Fruit fly (Drosophila melanogaster) whole organism, embryonic: ENCODE measurements around the gene CG15283.
A peak's percentile ranks its signal among the peaks of the same experiment; 100 is the strongest.

Experiments used
- Adf1 ChIP-seq: fragments of 200-800 bp; sonication (Bioruptor generic); IDR thresholded peaks from 2 replicates; pipeline ENCODE4 v1.3.6; 2022; ENCODE audit warnings: missing biosample characterization, missing genetic modification characterization
- B-H2 ChIP-seq: fragments of 200-800 bp; sonication (Bioruptor generic); optimal IDR thresholded peaks from 2 replicates; lab custom pipeline; 2018; ENCODE audit warnings: missing biosample characterization, mild to moderate bottlenecking, missing genetic modification characterization
- Bgb ChIP-seq: fragments of 200-800 bp; sonication (Bioruptor generic); IDR thresholded peaks from 2 replicates; pipeline ENCODE4 v1.3.6; 2022; ENCODE audit warnings: missing biosample characterization, missing genetic modification characterization; ENCODE audit not compliant: partially characterized antibody
- CG10209 ChIP-seq: fragments of 200-800 bp; sonication (Bioruptor generic); optimal IDR thresholded peaks from 3 replicates; lab custom pipeline; 2017; ENCODE audit warnings: missing biosample characterization, mild to moderate bottlenecking, missing genetic modification characterization, missing genetic modification reagents
- CG11696 ChIP-seq: fragments of 200-800 bp; sonication (Bioruptor generic); IDR thresholded peaks from 2 replicates; pipeline ENCODE4 v1.3.6; 2022; ENCODE audit warnings: missing biosample characterization, missing genetic modification characterization
- CG13424 ChIP-seq: fragments of 200-800 bp; sonication (Bioruptor generic); optimal IDR thresholded peaks from 2 replicates; lab custom pipeline; 2019; ENCODE audit warnings: missing biosample characterization, mild to moderate bottlenecking, missing genetic modification characterization, moderate library complexity
- CG1832 ChIP-seq: fragments of 200-800 bp; sonication (Bioruptor generic); optimal IDR thresholded peaks from 2 replicates; lab custom pipeline; 2017; ENCODE audit warnings: missing biosample characterization, mild to moderate bottlenecking, missing genetic modification characterization, inconsistent platforms
- CG2678 ChIP-seq: fragments of 200-800 bp; sonication (Bioruptor generic); optimal IDR thresholded peaks from 3 replicates; lab custom pipeline; 2019; ENCODE audit warnings: missing biosample characterization, mild to moderate bottlenecking, missing genetic modification characterization, moderate library complexity
- CG30020 ChIP-seq: fragments of 200-800 bp; optimal IDR thresholded peaks from 2 replicates; lab custom pipeline; 2019; ENCODE audit warnings: missing biosample characterization, mild to moderate bottlenecking, missing genetic modification characterization, moderate library complexity
- CG34224 ChIP-seq: fragments of 200-800 bp; sonication (Bioruptor generic); IDR thresholded peaks from 3 replicates; pipeline ENCODE4 v1.3.6; 2022; ENCODE audit warnings: missing biosample characterization, missing genetic modification characterization; ENCODE audit not compliant: partially characterized antibody
- CG34376 ChIP-seq: fragments of 200-800 bp; sonication (Bioruptor generic); optimal IDR thresholded peaks from 2 replicates; lab custom pipeline; 2018; ENCODE audit warnings: missing biosample characterization, mild to moderate bottlenecking, missing genetic modification characterization
- CG3995 ChIP-seq: fragments of 200-800 bp; sonication (Bioruptor generic); optimal IDR thresholded peaks from 3 replicates; lab custom pipeline; 2016; ENCODE audit warnings: missing biosample characterization, missing genetic modification characterization
- CG5953 ChIP-seq: fragments of 200-800 bp; sonication (Bioruptor generic); IDR thresholded peaks from 2 replicates; pipeline ENCODE4 v1.3.6; 2022; ENCODE audit warnings: missing biosample characterization, missing genetic modification characterization
- CG6854 ChIP-seq: fragments of 200-800 bp; sonication (Bioruptor generic); optimal IDR thresholded peaks from 3 replicates; lab custom pipeline; 2017; ENCODE audit warnings: missing biosample characterization, mild to moderate bottlenecking, missing genetic modification characterization
- CG8388 ChIP-seq: fragments of 200-800 bp; sonication (Bioruptor generic); optimal IDR thresholded peaks from 2 replicates; lab custom pipeline; 2019; ENCODE audit warnings: missing biosample characterization, mild to moderate bottlenecking, missing genetic modification characterization, moderate library complexity
- CG9609 ChIP-seq: fragments of 200-800 bp; sonication (Bioruptor generic); optimal IDR thresholded peaks from 3 replicates; lab custom pipeline; 2016; ENCODE audit warnings: missing biosample characterization, missing genetic modification characterization
- D19B ChIP-seq: fragments of 200-800 bp; sonication (Bioruptor generic); optimal IDR thresholded peaks from 2 replicates; lab custom pipeline; 2017; ENCODE audit warnings: missing biosample characterization, mild to moderate bottlenecking, missing genetic modification characterization
- H2.0 ChIP-seq: fragments of 200-800 bp; sonication (Bioruptor generic); IDR thresholded peaks from 2 replicates; pipeline ENCODE4 v1.3.6; 2022; ENCODE audit warnings: missing biosample characterization, missing genetic modification characterization
- Hmx ChIP-seq: fragments of 200-800 bp; sonication (Bioruptor generic); optimal IDR thresholded peaks from 2 replicates; lab custom pipeline; 2016; ENCODE audit warnings: missing biosample characterization, missing genetic modification characterization
- Lim3 ChIP-seq: fragments of 200-800 bp; sonication (Bioruptor generic); IDR thresholded peaks from 2 replicates; pipeline ENCODE4 v1.3.6; 2022; ENCODE audit warnings: missing biosample characterization, missing genetic modification characterization
- Mes4 ChIP-seq: fragments of 200-800 bp; sonication (Bioruptor generic); optimal IDR thresholded peaks from 2 replicates; lab custom pipeline; 2016; ENCODE audit warnings: missing biosample characterization, missing genetic modification characterization
- Mrtf ChIP-seq: fragments of 200-800 bp; sonication (Bioruptor generic); IDR thresholded peaks from 3 replicates; pipeline ENCODE4 v1.3.6; 2022; ENCODE audit warnings: missing biosample characterization, missing genetic modification characterization
- Rfx ChIP-seq: fragments of 200-800 bp; sonication (Bioruptor generic); IDR thresholded peaks from 2 replicates; pipeline ENCODE4 v1.3.6; 2022; ENCODE audit warnings: missing biosample characterization, missing genetic modification characterization
- Side ChIP-seq: fragments of 200-800 bp; sonication (Bioruptor generic); optimal IDR thresholded peaks from 2 replicates; lab custom pipeline; 2016; ENCODE audit warnings: missing biosample characterization, missing genetic modification characterization
- Sox102F ChIP-seq: fragments of 200-800 bp; sonication (Bioruptor generic); optimal IDR thresholded peaks from 2 replicates; lab custom pipeline; 2018; ENCODE audit warnings: missing biosample characterization, mild to moderate bottlenecking, missing genetic modification characterization, moderate library complexity
- aop ChIP-seq: fragments of 200-800 bp; sonication (Bioruptor generic); IDR thresholded peaks from 2 replicates; pipeline ENCODE4 v1.3.6; 2022; ENCODE audit warnings: missing biosample characterization, missing genetic modification characterization
- ash1 ChIP-seq: fragments of 200-800 bp; sonication (Bioruptor generic); optimal IDR thresholded peaks from 2 replicates; lab custom pipeline; 2018; ENCODE audit warnings: missing biosample characterization, mild to moderate bottlenecking, missing genetic modification characterization
- ato ChIP-seq: fragments of 200-800 bp; sonication (Bioruptor generic); IDR thresholded peaks from 2 replicates; pipeline ENCODE4 v1.3.6; 2022; ENCODE audit warnings: missing biosample characterization, missing genetic modification characterization; ENCODE audit not compliant: partially characterized antibody
- bbx ChIP-seq: fragments of 200-800 bp; sonication (Bioruptor generic); IDR thresholded peaks from 2 replicates; pipeline ENCODE4 v1.3.6; 2022; ENCODE audit warnings: missing biosample characterization, missing genetic modification characterization; ENCODE audit not compliant: partially characterized antibody
- ci ChIP-seq: fragments of 200-800 bp; sonication (Bioruptor generic); IDR thresholded peaks from 3 replicates; pipeline ENCODE4 v1.3.6; 2022; ENCODE audit warnings: missing biosample characterization, missing genetic modification characterization
- dpn ChIP-seq, 2 experiments: fragments of 200-800 bp; sonication (Bioruptor generic); optimal IDR thresholded peaks; 3 replicates each; lab custom pipeline; 2016; ENCODE audit warnings: missing biosample characterization in 2 of 2, missing genetic modification characterization in 2 of 2
- ewg ChIP-seq: fragments of 200-800 bp; sonication (Bioruptor generic); optimal IDR thresholded peaks from 3 replicates; lab custom pipeline; 2017; ENCODE audit warnings: mild to moderate bottlenecking, missing biosample characterization, missing genetic modification reagents, missing genetic modification characterization
- eyg ChIP-seq: fragments of 200-800 bp; sonication (Bioruptor generic); optimal IDR thresholded peaks from 3 replicates; lab custom pipeline; 2016; ENCODE audit warnings: missing biosample characterization, missing genetic modification characterization
- fd64A ChIP-seq: fragments of 200-800 bp; sonication (Bioruptor generic); optimal IDR thresholded peaks from 3 replicates; lab custom pipeline; 2018; ENCODE audit warnings: missing biosample characterization, mild to moderate bottlenecking, missing genetic modification characterization
- h ChIP-seq: fragments of >200 bp; optimal IDR thresholded peaks from 2 replicates; lab custom pipeline; 2017
- hth ChIP-seq: fragments of >200 bp; optimal IDR thresholded peaks from 2 replicates; lab custom pipeline; 2017; ENCODE audit warnings: inconsistent platforms
- insv ChIP-seq, 2 experiments: fragments of 200-800 bp; sonication (Bioruptor generic); optimal IDR thresholded peaks; 3 replicates each; lab custom pipeline; 2016 to 2018; ENCODE audit warnings: missing biosample characterization in 2 of 2, missing genetic modification characterization in 2 of 2
- lilli ChIP-seq: fragments of 200-800 bp; sonication (Bioruptor generic); optimal IDR thresholded peaks from 3 replicates; lab custom pipeline; 2016; ENCODE audit warnings: missing biosample characterization, missing genetic modification characterization
- p53 ChIP-seq: fragments of 200-800 bp; sonication (Bioruptor generic); optimal IDR thresholded peaks from 2 replicates; lab custom pipeline; 2016; ENCODE audit warnings: missing biosample characterization, missing genetic modification characterization
- pb ChIP-seq: fragments of 200-800 bp; sonication (Bioruptor generic); optimal IDR thresholded peaks from 3 replicates; lab custom pipeline; 2016; ENCODE audit warnings: missing biosample characterization, missing genetic modification characterization
- phol ChIP-seq: fragments of 200-800 bp; sonication (Bioruptor generic); optimal IDR thresholded peaks from 3 replicates; lab custom pipeline; 2018; ENCODE audit warnings: missing biosample characterization, mild to moderate bottlenecking, missing genetic modification characterization, moderate library complexity
- schlank ChIP-seq: fragments of 200-800 bp; sonication (Bioruptor generic); optimal IDR thresholded peaks from 2 replicates; lab custom pipeline; 2018; ENCODE audit warnings: missing biosample characterization, mild to moderate bottlenecking, missing genetic modification characterization
- sqz ChIP-seq: fragments of 200-800 bp; sonication (Bioruptor generic); optimal IDR thresholded peaks from 3 replicates; lab custom pipeline; 2018; ENCODE audit warnings: missing biosample characterization, mild to moderate bottlenecking, missing genetic modification characterization
- tio ChIP-seq: fragments of 200-800 bp; sonication (Bioruptor generic); optimal IDR thresholded peaks from 2 replicates; lab custom pipeline; 2017; ENCODE audit warnings: missing biosample characterization, missing genetic modification characterization, inconsistent platforms
- tll ChIP-seq, 2 experiments: fragments of 200-800 bp in 1 of 2; fragments of >200 bp in 1 of 2; sonication (Bioruptor generic) in 1 of 2; optimal IDR thresholded peaks; 2 replicates each; lab custom pipeline; 2017 to 2019; ENCODE audit warnings: missing biosample characterization in 2 of 2, missing genetic modification characterization in 2 of 2, mild to moderate bottlenecking in 1 of 2, moderate library complexity in 1 of 2
- tup ChIP-seq: fragments of 200-800 bp; sonication (Bioruptor generic); optimal IDR thresholded peaks from 2 replicates; lab custom pipeline; 2016; ENCODE audit warnings: missing biosample characterization, mild to moderate bottlenecking, missing genetic modification characterization, moderate library complexity
- wek ChIP-seq: fragments of 200-800 bp; sonication (Bioruptor generic); optimal IDR thresholded peaks from 3 replicates; lab custom pipeline; 2018; ENCODE audit warnings: missing biosample characterization, mild to moderate bottlenecking, missing genetic modification characterization, moderate library complexity
- zen ChIP-seq: fragments of 200-800 bp; sonication (Bioruptor generic); optimal IDR thresholded peaks from 3 replicates; lab custom pipeline; 2018; ENCODE audit warnings: missing biosample characterization, mild to moderate bottlenecking, missing genetic modification characterization, moderate library complexity
- zfh1 ChIP-seq: fragments of 200-800 bp; sonication (Bioruptor generic); IDR thresholded peaks from 3 replicates; pipeline ENCODE4 v1.3.6; 2022; ENCODE audit warnings: missing biosample characterization, missing genetic modification characterization

Gene CG15283

dm6 chr2L:14458187-14458899, 7.6 kb upstream of the CG15283 start (continued):
- TF ChIP-seq Hmx (GFP tag; lab: Kevin White, UChicago) (no peak), tio (GFP tag; lab: Kevin White, UChicago) (peak; percentile 52), zen (tag; lab: Kevin White, UChicago) (no peak), CG1832 (GFP tag; lab: Kevin White, UChicago) (no peak), hth (peak; percentile 28), Mrtf (GFP tag; lab: Robert Waterston, UW) (peak; percentile 58; the same call in 2 of the 3 replicates), CG2678 (tag; lab: Kevin White, UChicago) (peak; percentile 49), D19B (no peak), bbx (0 out of 2 replicates have a peak, but pooled peaks have one; percentile 9), Sox102F (GFP tag; lab: Kevin White, UChicago) (peak; percentile 84), CG11696 (GFP tag; lab: Robert Waterston, UW) (no peak), CG10209 (peak; percentile 50), Adf1 (GFP tag; lab: Robert Waterston, UW) (no peak), fd64A (no peak), Mes4 (GFP tag; lab: Kevin White, UChicago) (peak; percentile 58), CG34224 (GFP tag; lab: Robert Waterston, UW) (no peak), h (no peak), CG30020 (tag; lab: Kevin White, UChicago) (peak; percentile 4), wek (GFP tag; lab: Kevin White, UChicago) (no peak), CG5953 (GFP tag; lab: Robert Waterston, UW) (no peak), lilli (GFP tag; lab: Kevin White, UChicago) (peak; percentile 66), Rfx (peak; percentile 71), tup (peak; percentile 25), ewg (GFP tag; lab: Kevin White, UChicago) (peak; percentile 19), Bgb (GFP tag; lab: Robert Waterston, UW) (peak; percentile 15; the same call in 1 of the 2 replicates), p53 (GFP tag; lab: Kevin White, UChicago) (no peak), insv (GFP tag; optimal IDR thresholded peaks at IDR 0.05; lab: Kevin White, UChicago) (no peak), eyg (GFP tag; lab: Kevin White, UChicago) (no peak), H2.0 (peak; percentile 33; the same call in 1 of the 2 replicates), CG34376 (GFP tag; lab: Kevin White, UChicago) (no peak), tll (GFP tag; optimal IDR thresholded peaks at IDR 0.05; lab: Kevin White, UChicago) (no peak), CG3995 (no peak), B-H2 (GFP tag; lab: Kevin White, UChicago) (no peak), Side (GFP tag; lab: Kevin White, UChicago) (no peak), Lim3 (GFP tag; lab: Robert Waterston, UW) (0 out of 2 replicates have a peak, but pooled peaks have one; percentile 60), schlank (tag; lab: Kevin White, UChicago) (no peak), sqz (peak; percentile 4), CG8388 (GFP tag; lab: Kevin White, UChicago) (peak; percentile 77), ash1 (GFP tag; lab: Kevin White, UChicago) (no peak), dpn (GFP tag; optimal IDR thresholded peaks at IDR 0.05; lab: Kevin White, UChicago) (peak; percentile 39 to 76), CG9609 (peak; percentile 35), CG13424 (tag; lab: Kevin White, UChicago) (peak; percentile 82), pb (GFP tag; lab: Kevin White, UChicago) (no peak), ci (peak; percentile 68; the same call in 2 of the 3 replicates), phol (tag; lab: Kevin White, UChicago) (peak; percentile 5), CG6854 (no peak), zfh1 (GFP tag; lab: Robert Waterston, UW) (peak; percentile 76), ato (GFP tag; lab: Robert Waterston, UW) (no peak), aop (GFP tag; lab: Robert Waterston, UW) (0 out of 2 replicates have a peak, but pooled peaks have one; percentile 50)
